Fruit fly (Drosophila melanogaster) whole organism, embryonic: ENCODE measurements around the gene Tctp.

Experiments used
- ATbp ChIP-seq: fragments of 200-800 bp; sonication (Bioruptor generic); optimal IDR thresholded peaks from 2 replicates; lab custom pipeline; 2017; ENCODE audit warnings: missing biosample characterization, mild to moderate bottlenecking, missing genetic modification characterization, missing genetic modification reagents
- Atf-2 ChIP-seq: fragments of 200-800 bp; sonication (Bioruptor generic); optimal IDR thresholded peaks from 2 replicates; lab custom pipeline; 2016; ENCODE audit warnings: missing biosample characterization, missing genetic modification characterization
- Bgb ChIP-seq: fragments of 200-800 bp; sonication (Bioruptor generic); IDR thresholded peaks from 2 replicates; pipeline ENCODE4 v1.3.6; 2022; ENCODE audit warnings: missing biosample characterization, missing genetic modification characterization; ENCODE audit not compliant: partially characterized antibody
- CG1024 ChIP-seq: fragments of 200-800 bp; sonication (Bioruptor generic); IDR thresholded peaks from 2 replicates; pipeline ENCODE4 v1.3.6; 2022; ENCODE audit warnings: missing biosample characterization, missing genetic modification characterization
- CG10366 ChIP-seq: fragments of 200-800 bp; sonication (Bioruptor generic); IDR thresholded peaks from 2 replicates; pipeline ENCODE4 v1.3.6; 2022; ENCODE audit warnings: missing biosample characterization, missing genetic modification characterization
- CG11398 ChIP-seq: fragments of 200-800 bp; sonication (Bioruptor generic); optimal IDR thresholded peaks from 2 replicates; lab custom pipeline; 2016; ENCODE audit warnings: missing biosample characterization, missing genetic modification characterization
- CG11723 ChIP-seq: fragments of 200-800 bp; sonication (Bioruptor generic); optimal IDR thresholded peaks from 2 replicates; lab custom pipeline; 2017; ENCODE audit warnings: missing biosample characterization, mild to moderate bottlenecking, missing genetic modification characterization
- CG14860 ChIP-seq: fragments of 200-800 bp; sonication (Bioruptor generic); IDR thresholded peaks from 3 replicates; pipeline ENCODE4 v1.3.6; 2022; ENCODE audit warnings: missing biosample characterization, missing genetic modification characterization; ENCODE audit not compliant: partially characterized antibody
- CG15073 ChIP-seq: fragments of 200-800 bp; sonication (Bioruptor generic); optimal IDR thresholded peaks from 2 replicates; lab custom pipeline; 2016; ENCODE audit warnings: missing biosample characterization, missing genetic modification characterization
- CG17359 ChIP-seq: fragments of 200-800 bp; sonication (Bioruptor generic); optimal IDR thresholded peaks from 3 replicates; lab custom pipeline; 2018; ENCODE audit warnings: missing biosample characterization, mild to moderate bottlenecking, missing genetic modification characterization, moderate library complexity
- CG17361 ChIP-seq: fragments of 200-800 bp; sonication (Bioruptor generic); IDR thresholded peaks from 3 replicates; pipeline ENCODE4 v1.3.6; 2022; ENCODE audit warnings: missing biosample characterization, missing genetic modification characterization
- CG1792 ChIP-seq: fragments of 200-800 bp; sonication (Bioruptor generic); optimal IDR thresholded peaks from 2 replicates; lab custom pipeline; 2016; ENCODE audit warnings: missing biosample characterization, missing genetic modification characterization
- CG2889 ChIP-seq: fragments of 200-800 bp; sonication (Bioruptor generic); IDR thresholded peaks from 3 replicates; pipeline ENCODE4 v1.3.6; 2022; ENCODE audit warnings: missing biosample characterization, missing genetic modification characterization
- CG33213 ChIP-seq: fragments of 200-800 bp; sonication (Bioruptor generic); optimal IDR thresholded peaks from 3 replicates; lab custom pipeline; 2016; ENCODE audit warnings: missing biosample characterization, missing genetic modification characterization
- CG34422 ChIP-seq: fragments of 200-800 bp; sonication (Bioruptor generic); IDR thresholded peaks from 3 replicates; pipeline ENCODE4 v1.3.6; 2022; ENCODE audit warnings: missing biosample characterization, missing genetic modification characterization
- CG6254 ChIP-seq: fragments of 200-800 bp; sonication (Bioruptor generic); optimal IDR thresholded peaks from 3 replicates; lab custom pipeline; 2017; ENCODE audit warnings: mild to moderate bottlenecking, missing biosample characterization, missing genetic modification reagents, missing genetic modification characterization
- CG6683 ChIP-seq: fragments of 200-800 bp; sonication (Bioruptor generic); optimal IDR thresholded peaks from 2 replicates; lab custom pipeline; 2017; ENCODE audit warnings: missing biosample characterization, mild to moderate bottlenecking, missing genetic modification characterization, missing genetic modification reagents
- CG6765 ChIP-seq: fragments of 200-800 bp; sonication (Bioruptor generic); optimal IDR thresholded peaks from 3 replicates; lab custom pipeline; 2017; ENCODE audit warnings: missing biosample characterization, mild to moderate bottlenecking, missing genetic modification characterization
- CG7987 ChIP-seq: fragments of 200-800 bp; sonication (Bioruptor generic); optimal IDR thresholded peaks from 2 replicates; lab custom pipeline; 2018; ENCODE audit warnings: missing biosample characterization, mild to moderate bottlenecking, missing genetic modification characterization, moderate library complexity
- CG8290 ChIP-seq, 3 experiments: fragments of 200-800 bp; sonication (Bioruptor generic); optimal IDR thresholded peaks; 2 replicates each; lab custom pipeline; 2016 to 2019; ENCODE audit warnings: missing biosample characterization in 3 of 3, missing genetic modification characterization in 3 of 3, mild to moderate bottlenecking in 2 of 3, moderate library complexity in 1 of 3
- CG8388 ChIP-seq: fragments of 200-800 bp; sonication (Bioruptor generic); optimal IDR thresholded peaks from 2 replicates; lab custom pipeline; 2019; ENCODE audit warnings: missing biosample characterization, mild to moderate bottlenecking, missing genetic modification characterization, moderate library complexity
- CG9215 ChIP-seq: fragments of 200-800 bp; sonication (Bioruptor generic); IDR thresholded peaks from 2 replicates; pipeline ENCODE4 v1.3.6; 2022; ENCODE audit warnings: missing biosample characterization, missing genetic modification characterization
- Deaf1 ChIP-seq: fragments of 200-800 bp; optimal IDR thresholded peaks from 3 replicates; lab custom pipeline; 2019; ENCODE audit warnings: missing biosample characterization, mild to moderate bottlenecking, missing genetic modification characterization, moderate library complexity
- Dek ChIP-seq: fragments of 200-800 bp; sonication (Bioruptor generic); optimal IDR thresholded peaks from 3 replicates; lab custom pipeline; 2019; ENCODE audit warnings: missing biosample characterization, mild to moderate bottlenecking, missing genetic modification characterization, moderate library complexity
- Hmr ChIP-seq: fragments of 200-800 bp; sonication (Bioruptor generic); optimal IDR thresholded peaks from 3 replicates; lab custom pipeline; 2017; ENCODE audit warnings: mild to moderate bottlenecking, missing biosample characterization, missing genetic modification reagents, missing genetic modification characterization
- Jarid2 ChIP-seq: fragments of 200-800 bp; sonication (Bioruptor generic); optimal IDR thresholded peaks from 3 replicates; lab custom pipeline; 2017; ENCODE audit warnings: mild to moderate bottlenecking, missing biosample characterization, missing genetic modification reagents, missing genetic modification characterization
- MTF-1 ChIP-seq: fragments of 200-800 bp; sonication (Bioruptor generic); optimal IDR thresholded peaks from 2 replicates; lab custom pipeline; 2018; ENCODE audit warnings: missing biosample characterization, mild to moderate bottlenecking, missing genetic modification characterization, borderline replicate concordance
- Optix ChIP-seq: fragments of 200-800 bp; sonication (Bioruptor generic); IDR thresholded peaks from 3 replicates; pipeline ENCODE4 v1.3.6; 2022; ENCODE audit warnings: missing biosample characterization, missing genetic modification characterization
- PHDP ChIP-seq: fragments of 200-800 bp; sonication (Bioruptor generic); optimal IDR thresholded peaks from 3 replicates; lab custom pipeline; 2018; ENCODE audit warnings: missing biosample characterization, mild to moderate bottlenecking, missing genetic modification characterization, moderate library complexity
- Ravus ChIP-seq: fragments of 200-800 bp; sonication (Bioruptor generic); IDR thresholded peaks from 2 replicates; pipeline ENCODE4 v1.3.6; 2022; ENCODE audit warnings: missing biosample characterization, missing genetic modification characterization
- Sin3A ChIP-seq: fragments of >200 bp; optimal IDR thresholded peaks from 2 replicates; lab custom pipeline; 2018
- Sox100B ChIP-seq: fragments of 200-800 bp; sonication (Bioruptor generic); optimal IDR thresholded peaks from 3 replicates; lab custom pipeline; 2018; ENCODE audit warnings: missing biosample characterization, mild to moderate bottlenecking, missing genetic modification characterization
- Ssrp ChIP-seq: fragments of 200-800 bp; sonication (Bioruptor generic); optimal IDR thresholded peaks from 2 replicates; lab custom pipeline; 2018; ENCODE audit warnings: missing biosample characterization, mild to moderate bottlenecking, missing genetic modification characterization, moderate library complexity
- ab ChIP-seq: fragments of 200-800 bp; sonication (Bioruptor generic); optimal IDR thresholded peaks from 2 replicates; lab custom pipeline; 2016; ENCODE audit warnings: missing biosample characterization, missing genetic modification characterization
- aop ChIP-seq: fragments of 200-800 bp; sonication (Bioruptor generic); IDR thresholded peaks from 2 replicates; pipeline ENCODE4 v1.3.6; 2022; ENCODE audit warnings: missing biosample characterization, missing genetic modification characterization
- fd102C ChIP-seq: fragments of 200-800 bp; sonication (Bioruptor generic); optimal IDR thresholded peaks from 2 replicates; lab custom pipeline; 2018; ENCODE audit warnings: missing biosample characterization, mild to moderate bottlenecking, missing genetic modification characterization, moderate library complexity
- gcm2 ChIP-seq: fragments of 200-800 bp; sonication (Bioruptor generic); optimal IDR thresholded peaks from 2 replicates; lab custom pipeline; 2016; ENCODE audit warnings: missing biosample characterization, missing genetic modification characterization
- hbn ChIP-seq: fragments of 200-800 bp; sonication (Bioruptor generic); IDR thresholded peaks from 2 replicates; pipeline ENCODE4 v1.3.6; 2022; ENCODE audit warnings: missing biosample characterization, missing genetic modification characterization; ENCODE audit not compliant: partially characterized antibody
- hkb ChIP-seq, 2 experiments: fragments of 200-800 bp in 1 of 2; fragments of >200 bp in 1 of 2; sonication (Bioruptor generic) in 1 of 2; IDR thresholded peaks in 1 of 2; optimal IDR thresholded peaks in 1 of 2; 2 replicates each; pipeline versions ENCODE4 v1.3.6 to Lab custom; 2017 to 2022; ENCODE audit warnings: missing biosample characterization in 1 of 2, missing genetic modification characterization in 1 of 2
- lola ChIP-seq, 3 experiments: fragments of >200 bp in 2 of 3; fragments of 200-800 bp in 1 of 3; sonication (Bioruptor generic) in 1 of 3; optimal IDR thresholded peaks; 2 replicates each; lab custom pipeline; 2017 to 2019; ENCODE audit warnings: missing biosample characterization in 3 of 3, missing genetic modification characterization in 3 of 3, mild to moderate bottlenecking in 1 of 3, moderate library complexity in 1 of 3
- mam ChIP-seq: fragments of 200-800 bp; sonication (Bioruptor generic); optimal IDR thresholded peaks from 3 replicates; lab custom pipeline; 2016; ENCODE audit warnings: missing biosample characterization, missing genetic modification characterization
- pita ChIP-seq: fragments of 200-800 bp; sonication (Bioruptor generic); optimal IDR thresholded peaks from 2 replicates; lab custom pipeline; 2017; ENCODE audit warnings: missing biosample characterization, mild to moderate bottlenecking, missing genetic modification characterization
- sd ChIP-seq: fragments of 200-800 bp; sonication (Bioruptor generic); optimal IDR thresholded peaks from 3 replicates; lab custom pipeline; 2018; ENCODE audit warnings: missing biosample characterization, mild to moderate bottlenecking, missing genetic modification characterization, moderate library complexity
- seq ChIP-seq: fragments of 200-800 bp; sonication (Bioruptor generic); IDR thresholded peaks from 2 replicates; pipeline ENCODE4 v1.3.6; 2022; ENCODE audit warnings: missing biosample characterization, missing genetic modification characterization
- slou ChIP-seq: fragments of 200-800 bp; sonication (Bioruptor generic); optimal IDR thresholded peaks from 3 replicates; lab custom pipeline; 2016; ENCODE audit warnings: missing biosample characterization, missing genetic modification characterization
- sr ChIP-seq: fragments of 200-800 bp; sonication (Bioruptor generic); IDR thresholded peaks from 3 replicates; pipeline ENCODE4 v1.3.6; 2022; ENCODE audit warnings: missing biosample characterization, missing genetic modification characterization
- yki ChIP-seq: fragments of >200 bp; optimal IDR thresholded peaks from 3 replicates; lab custom pipeline; 2018

Gene Tctp

dm6 chr3R:11196648-11197388 is 13.2 kb upstream of the Tctp start (continued):
- TF ChIP-seq CG10366 (GFP tag; lab: Robert Waterston, UW) (peak; percentile 97), MTF-1 (GFP tag; lab: Kevin White, UChicago) (peak; percentile 84), Deaf1 (tag; lab: Kevin White, UChicago) (peak; percentile 76), Dek (tag; lab: Kevin White, UChicago) (peak; percentile 99), Atf-2 (GFP tag; lab: Kevin White, UChicago) (peak; percentile 74), CG9215 (GFP tag; lab: Robert Waterston, UW) (peak; percentile 99), CG2889 (GFP tag; lab: Robert Waterston, UW) (peak; percentile 96), CG14860 (no peak), fd102C (GFP tag; lab: Kevin White, UChicago) (no peak)

dm6 chr3R:11197389-11197716 is 12.7 kb upstream of the Tctp start, which contains the start of gene cu:
cu (plus strand) TSS chr3R:11197592.
- TF ChIP-seq Jarid2 (no peak), slou (no peak), Hmr (GFP tag; lab: Kevin White, UChicago) (no peak), Optix (peak; percentile 85; the same call in 2 of the 3 replicates), Sox100B (GFP tag; lab: Kevin White, UChicago) (no peak), ATbp (GFP tag; lab: Kevin White, UChicago) (no peak), pita (GFP tag; lab: Kevin White, UChicago) (no peak), CG11398 (GFP tag; lab: Kevin White, UChicago) (peak; percentile 71), CG11723 (GFP tag; lab: Kevin White, UChicago) (no peak), CG1792 (GFP tag; lab: Kevin White, UChicago) (no peak), CG8388 (no peak), sr (GFP tag; lab: Robert Waterston, UW) (peak; percentile 6), PHDP (no peak), yki (lab: Kevin White, UChicago) (no peak), hbn (GFP tag; lab: Robert Waterston, UW) (no peak), hkb (optimal IDR thresholded peaks at IDR 0.05; lab: Kevin White, UChicago) (peak; percentile 33), hkb (GFP tag; IDR thresholded peaks at IDR 0.05; lab: Robert Waterston, UW) (no peak), CG17361 (GFP tag; lab: Robert Waterston, UW) (no peak; the same call in 1 of the 3 replicates), sd (tag; lab: Kevin White, UChicago) (no peak), MTF-1 (GFP tag; lab: Kevin White, UChicago) (no peak), CG7987 (GFP tag; lab: Kevin White, UChicago) (no peak), Sin3A (lab: Kevin White, UChicago) (no peak), gcm2 (GFP tag; lab: Kevin White, UChicago) (peak; percentile 50), CG6254 (GFP tag; lab: Kevin White, UChicago) (no peak), Ravus (GFP tag; lab: Robert Waterston, UW) (no peak), ab (GFP tag; lab: Kevin White, UChicago) (peak; percentile 76), CG33213 (GFP tag; lab: Kevin White, UChicago) (peak; percentile 75), seq (GFP tag; lab: Robert Waterston, UW) (no peak), Ssrp (tag; lab: Kevin White, UChicago) (no peak), CG15073 (GFP tag; lab: Kevin White, UChicago) (no peak), CG8290 (GFP tag; optimal IDR thresholded peaks at IDR 0.05; lab: Kevin White, UChicago) (no peak), CG8290 (tag; optimal IDR thresholded peaks at IDR 0.05; lab: Kevin White, UChicago) (no peak), CG6765 (no peak), lola (GFP tag; optimal IDR thresholded peaks at IDR 0.05; lab: Kevin White, UChicago) (peak in 1 of 3 experiments; percentile 26), CG34422 (no peak), CG1024 (GFP tag; lab: Robert Waterston, UW) (no peak), aop (peak; percentile 49; the same call in 1 of the 2 replicates), mam (GFP tag; lab: Kevin White, UChicago) (peak; percentile 90), CG6683 (no peak), CG17359 (tag; lab: Kevin White, UChicago) (no peak), Bgb (GFP tag; lab: Robert Waterston, UW) (peak; percentile 26; the same call in 1 of the 2 replicates)
